Worm (Caenorhabditis elegans): ENCODE results near the gene cyp-33C3.

The cyp-33C3 gene

DNA sequence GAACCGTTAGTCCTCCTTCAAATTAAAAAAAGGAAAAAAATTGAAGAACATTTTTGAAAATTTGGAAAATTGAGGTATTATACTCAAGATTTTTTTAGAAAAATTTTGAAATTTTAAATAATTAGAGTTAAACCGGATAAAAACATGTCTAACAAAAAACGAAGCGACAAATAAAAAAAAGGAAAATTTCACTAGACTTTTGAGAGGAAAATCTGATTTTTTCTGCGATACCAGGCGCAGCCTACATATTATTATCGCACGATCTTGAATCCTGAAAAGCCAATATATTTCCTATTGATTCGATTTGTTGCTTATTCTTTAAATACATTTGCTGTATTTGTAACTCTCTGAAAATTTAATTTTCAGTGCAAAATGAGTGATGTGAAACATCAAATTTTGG lies 27.2 kb upstream of the cyp-33C3 start, which contains the start of gene nstp-8:
Gene nstp-8, plus strand, starts transcription at position 301 of the 400 bp plus-strand sequence.
- TF ChIP-seq alr-1 (tag; optimal IDR thresholded peaks at IDR 0.05) (no peak), fos-1 (tag; optimal IDR thresholded peaks at IDR 0.05) (no peak), ceh-16 (tag; optimal IDR thresholded peaks at IDR 0.05) (no peak), sem-4 (tag; optimal IDR thresholded peaks at IDR 0.05) (no peak), ceh-82 (tag; optimal IDR thresholded peaks at IDR 0.05) (no peak), aly-2 (tag; optimal IDR thresholded peaks at IDR 0.05) (no peak), lin-13 (GFP tag; optimal IDR thresholded peaks at IDR 0.05) (no peak), egl-27 (tag; optimal IDR thresholded peaks at IDR 0.05) (no peak), unc-39 (tag; optimal IDR thresholded peaks at IDR 0.05) (no peak), mab-5 (tag; optimal IDR thresholded peaks at IDR 0.05) (no peak), lsy-2 (tag; optimal IDR thresholded peaks at IDR 0.05) (no peak), ZK546.5 (tag; optimal IDR thresholded peaks at IDR 0.05) (no peak), sma-9 (GFP tag; optimal IDR thresholded peaks at IDR 0.05) (no peak), sma-9 (tag; optimal IDR thresholded peaks at IDR 0.05) (no peak), elt-3 (tag; optimal IDR thresholded peaks at IDR 0.05) (no peak), mbf-1 (tag; optimal IDR thresholded peaks at IDR 0.05) (no peak), lin-39 (tag; optimal IDR thresholded peaks at IDR 0.05) (no peak), nhr-237 (tag; optimal IDR thresholded peaks at IDR 0.05) (no peak), elt-1 (tag; optimal IDR thresholded peaks at IDR 0.05) (no peak), nhr-77 (tag; optimal IDR thresholded peaks at IDR 0.05) (no peak), skn-1 (tag; optimal IDR thresholded peaks at IDR 0.05) (no peak)

DNA sequence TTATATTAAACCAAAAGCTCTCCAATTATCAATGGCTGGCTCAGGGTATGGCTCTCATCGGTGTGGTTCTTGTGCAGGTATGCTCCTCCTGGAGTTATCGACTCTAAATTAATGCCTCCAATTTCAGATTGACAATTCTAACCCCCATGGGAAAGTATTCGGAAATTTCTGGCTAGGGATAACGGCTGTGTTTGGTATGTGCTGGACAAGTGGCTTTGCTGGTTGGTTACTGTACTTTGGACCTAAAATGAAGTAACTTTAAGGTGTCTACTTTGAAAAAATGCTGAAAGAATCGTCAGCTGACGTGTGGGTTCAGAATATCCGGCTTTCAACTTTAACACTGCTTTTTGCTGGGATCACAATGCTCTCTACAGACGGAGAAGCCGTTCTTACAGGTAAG lies 25.7 kb upstream of the cyp-33C3 start:
- TF ChIP-seq R02D3.7 (tag; optimal IDR thresholded peaks at IDR 0.05) (no peak), nhr-10 (tag; optimal IDR thresholded peaks at IDR 0.05) (no peak)

DNA sequence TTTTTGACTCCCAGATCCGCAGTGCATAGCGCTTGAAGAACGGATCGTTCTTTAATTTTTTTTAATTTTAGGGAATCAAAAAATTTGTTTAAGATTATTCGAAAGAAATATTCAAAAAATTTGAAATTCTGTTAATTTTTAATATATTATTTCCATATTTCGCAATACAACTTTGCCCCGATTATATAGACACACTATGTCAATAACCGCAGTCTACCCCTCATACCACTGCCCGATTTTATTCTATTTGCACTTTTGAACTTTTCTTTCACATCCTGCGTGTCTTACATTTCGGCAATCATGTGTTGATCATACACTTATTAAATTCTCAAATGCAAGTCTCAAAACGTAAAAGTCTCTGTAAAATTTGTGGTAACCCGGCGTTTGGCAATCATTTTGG lies 23.8 kb upstream of the cyp-33C3 start, which contains the start of gene nhr-56:
Gene nhr-56, plus strand, starts transcription at position 202 of the 400 bp plus-strand sequence.
- TF ChIP-seq nhr-25 (tag; optimal IDR thresholded peaks at IDR 0.05) (peak; percentile 31), gmeb-1 (tag; optimal IDR thresholded peaks at IDR 0.05) (peak; percentile 67), ama-1 (optimal IDR thresholded peaks at IDR 0.05) (no peak), nhr-77 (tag; optimal IDR thresholded peaks at IDR 0.05) (no peak), ztf-1 (GFP tag; conservative IDR thresholded peaks at IDR 0.05) (no peak), nhr-10 (tag; optimal IDR thresholded peaks at IDR 0.05) (no peak), C34F6.9 (tag; optimal IDR thresholded peaks at IDR 0.05) (peak; percentile 26), fos-1 (tag; optimal IDR thresholded peaks at IDR 0.05) (peak; percentile 71), zag-1 (tag; optimal IDR thresholded peaks at IDR 0.05) (no peak), crh-2 (tag; optimal IDR thresholded peaks at IDR 0.05) (peak; percentile 59), lsy-2 (tag; optimal IDR thresholded peaks at IDR 0.05) (peak in 1 of 2 experiments; percentile 47), dmd-4 (tag; optimal IDR thresholded peaks at IDR 0.05) (no peak), mdl-1 (tag; optimal IDR thresholded peaks at IDR 0.05) (no peak), sma-9 (GFP tag; optimal IDR thresholded peaks at IDR 0.05) (peak; percentile 79), sma-9 (tag; optimal IDR thresholded peaks at IDR 0.05) (no peak), F13H6.1 (tag; optimal IDR thresholded peaks at IDR 0.05) (peak; percentile 25), nhr-129 (tag; optimal IDR thresholded peaks at IDR 0.05) (peak; percentile 63)

DNA sequence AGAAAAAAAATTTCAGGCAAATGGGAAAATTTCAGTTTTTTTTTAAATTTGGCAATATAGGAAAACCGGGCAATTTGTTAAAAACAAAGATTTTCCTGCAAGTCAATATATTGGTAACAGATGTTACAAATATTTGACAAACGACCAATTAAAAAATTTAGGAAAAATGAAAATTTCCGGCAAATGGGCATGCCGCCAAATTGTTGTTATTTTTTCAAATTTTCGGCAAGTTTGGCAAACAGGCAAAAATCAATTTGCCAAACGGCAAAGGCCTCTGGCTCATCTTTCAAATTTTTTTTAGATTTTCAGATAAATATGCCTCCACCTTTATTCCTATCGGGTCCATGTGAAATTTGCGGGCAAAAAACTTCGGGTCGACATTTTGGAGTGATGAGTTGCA lies 20.8 kb upstream of the cyp-33C3 start, which contains the start of gene nhr-128:
Gene nhr-128, plus strand, starts transcription at position 301 of the 400 bp plus-strand sequence.
- no peak for TF ChIP-seq C34F6.9 (tag; optimal IDR thresholded peaks at IDR 0.05)
- TF ChIP-seq lin-11 (tag; optimal IDR thresholded peaks at IDR 0.05): no peak
- no peak for TF ChIP-seq alr-1 (tag; optimal IDR thresholded peaks at IDR 0.05)
- TF ChIP-seq sma-9 (GFP tag; optimal IDR thresholded peaks at IDR 0.05): no peak
- no peak for TF ChIP-seq sma-9 (tag; optimal IDR thresholded peaks at IDR 0.05)
- TF ChIP-seq elt-1 (tag; optimal IDR thresholded peaks at IDR 0.05): no peak
- TF ChIP-seq F13H6.1 (tag; optimal IDR thresholded peaks at IDR 0.05): no peak
- no peak for TF ChIP-seq skn-1 (tag; optimal IDR thresholded peaks at IDR 0.05)
- TF ChIP-seq ama-1 (optimal IDR thresholded peaks at IDR 0.05): no peak
- TF ChIP-seq lin-39 (tag; optimal IDR thresholded peaks at IDR 0.05): no peak
- TF ChIP-seq crh-2 (tag; optimal IDR thresholded peaks at IDR 0.05): no peak
- TF ChIP-seq ZK546.5 (tag; optimal IDR thresholded peaks at IDR 0.05): no peak
- no peak for TF ChIP-seq nhr-237 (tag; optimal IDR thresholded peaks at IDR 0.05)
- TF ChIP-seq blmp-1 (tag; optimal IDR thresholded peaks at IDR 0.05; ENCODE audit: insufficient read depth): no peak
- TF ChIP-seq mab-5 (tag; optimal IDR thresholded peaks at IDR 0.05): no peak
- TF ChIP-seq nhr-23 (tag; optimal IDR thresholded peaks at IDR 0.05): no peak
- no peak for TF ChIP-seq unc-39 (tag; optimal IDR thresholded peaks at IDR 0.05)
- no peak for TF ChIP-seq nhr-6 (tag; optimal IDR thresholded peaks at IDR 0.05)
- no peak for TF ChIP-seq ceh-82 (tag; optimal IDR thresholded peaks at IDR 0.05)

All from whole organism, L2 larva.